Worm (Caenorhabditis elegans) whole organism, L2 larva: ENCODE data around the gene rnf-121.

Source experiments
- lin-11 ChIP-seq: fragments of 150-350 bp; sonication (generic microtip); optimal IDR thresholded peaks from 2 replicates; lab custom pipeline; 2014; ENCODE audit warnings: missing biosample characterization, missing genetic modification characterization, inconsistent platforms, mixed read lengths
- snpc-4 ChIP-seq: fragments of 150-350 bp; optimal IDR thresholded peaks from 2 replicates; lab custom pipeline; 2014; ENCODE audit warnings: missing biosample characterization, missing genetic modification characterization
- ztf-11 ChIP-seq: sonication (generic microtip); optimal IDR thresholded peaks from 2 replicates; lab custom pipeline; 2017; ENCODE audit warnings: missing biosample characterization, missing genetic modification characterization

DNA sequence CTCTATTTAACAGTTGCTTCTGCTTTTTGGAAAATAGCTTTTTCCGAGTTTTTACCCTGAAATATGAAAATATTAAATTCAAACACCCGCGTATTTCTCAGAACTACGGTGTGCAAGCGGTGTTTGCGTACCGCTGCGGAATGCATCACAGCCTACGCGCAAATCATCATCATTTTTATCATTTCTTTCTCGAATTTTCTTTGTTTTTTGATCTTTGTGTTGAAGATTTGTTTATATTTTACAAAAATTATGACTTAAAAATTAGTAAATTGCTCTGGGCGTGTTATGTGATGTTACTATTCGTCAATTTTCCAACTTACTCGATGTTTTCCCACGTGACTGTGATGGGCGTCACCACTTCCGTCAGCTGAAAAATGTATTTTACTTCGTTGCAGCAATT is 19.8 kb downstream of the rnf-121 start:
- TF ChIP-seq lin-11 (tag; lab: Kevin White, UChicago) = peak; percentile 54
- TF ChIP-seq ztf-11 (tag; lab: Kevin White, UChicago) = no peak
- TF ChIP-seq snpc-4 (tag; lab: Kevin White, UChicago) = no peak
